Fruit fly (Drosophila melanogaster) whole organism, embryonic: ENCODE results near the gene CG8173.
A peak's percentile ranks its signal among the peaks of the same experiment; 100 is the strongest.

Experiments
- Abd-B ChIP-seq: fragments of 200-800 bp; sonication (Bioruptor generic); optimal IDR thresholded peaks from 2 replicates; lab custom pipeline; 2018; ENCODE audit warnings: missing biosample characterization, mild to moderate bottlenecking, missing genetic modification characterization, moderate library complexity
- B-H1 ChIP-seq: fragments of 200-800 bp; sonication (Bioruptor generic); IDR thresholded peaks from 3 replicates; pipeline ENCODE4 v1.3.6; 2022; ENCODE audit warnings: missing biosample characterization, missing genetic modification characterization
- CG11093 ChIP-seq: fragments of 200-800 bp; sonication (Bioruptor generic); IDR thresholded peaks from 3 replicates; pipeline ENCODE4 v1.3.6; 2022; ENCODE audit warnings: missing biosample characterization, missing genetic modification characterization
- CG12299 ChIP-seq: fragments of 200-800 bp; sonication (Bioruptor generic); optimal IDR thresholded peaks from 2 replicates; lab custom pipeline; 2018; ENCODE audit warnings: missing biosample characterization, mild to moderate bottlenecking, missing genetic modification characterization
- CG13123 ChIP-seq: fragments of 200-800 bp; sonication (Bioruptor generic); optimal IDR thresholded peaks from 2 replicates; lab custom pipeline; 2016; ENCODE audit warnings: missing biosample characterization, missing genetic modification characterization
- CG17361 ChIP-seq: fragments of 200-800 bp; sonication (Bioruptor generic); IDR thresholded peaks from 3 replicates; pipeline ENCODE4 v1.3.6; 2022; ENCODE audit warnings: missing biosample characterization, missing genetic modification characterization
- CG17912 ChIP-seq: fragments of 200-800 bp; sonication (Bioruptor generic); optimal IDR thresholded peaks from 2 replicates; lab custom pipeline; 2018; ENCODE audit warnings: missing biosample characterization, mild to moderate bottlenecking, missing genetic modification characterization
- CG18764 ChIP-seq: fragments of 200-800 bp; sonication (Bioruptor generic); optimal IDR thresholded peaks from 3 replicates; lab custom pipeline; 2016; ENCODE audit warnings: missing biosample characterization, missing genetic modification characterization
- CG2202 ChIP-seq: fragments of 200-800 bp; sonication (Bioruptor generic); optimal IDR thresholded peaks from 2 replicates; lab custom pipeline; 2018; ENCODE audit warnings: missing biosample characterization, mild to moderate bottlenecking, missing genetic modification characterization
- CG2678 ChIP-seq: fragments of 200-800 bp; sonication (Bioruptor generic); optimal IDR thresholded peaks from 3 replicates; lab custom pipeline; 2019; ENCODE audit warnings: missing biosample characterization, mild to moderate bottlenecking, missing genetic modification characterization, moderate library complexity
- CG2712 ChIP-seq: fragments of 200-800 bp; optimal IDR thresholded peaks from 3 replicates; lab custom pipeline; 2019; ENCODE audit warnings: missing biosample characterization, mild to moderate bottlenecking, missing genetic modification characterization, moderate library complexity
- CG30403 ChIP-seq: fragments of 200-800 bp; sonication (Bioruptor generic); optimal IDR thresholded peaks from 3 replicates; lab custom pipeline; 2016; ENCODE audit warnings: missing biosample characterization, missing genetic modification characterization
- CG32767 ChIP-seq: fragments of 200-800 bp; sonication (Bioruptor generic); IDR thresholded peaks from 2 replicates; pipeline ENCODE4 v1.3.6; 2022; ENCODE audit warnings: missing biosample characterization, missing genetic modification characterization
- CG34224 ChIP-seq: fragments of 200-800 bp; sonication (Bioruptor generic); IDR thresholded peaks from 3 replicates; pipeline ENCODE4 v1.3.6; 2022; ENCODE audit warnings: missing biosample characterization, missing genetic modification characterization; ENCODE audit not compliant: partially characterized antibody
- CG3838 ChIP-seq: fragments of 200-800 bp; sonication (Bioruptor generic); optimal IDR thresholded peaks from 3 replicates; lab custom pipeline; 2016; ENCODE audit warnings: missing biosample characterization, missing genetic modification characterization
- CG4730 ChIP-seq: fragments of 200-800 bp; sonication (Bioruptor generic); IDR thresholded peaks from 2 replicates; pipeline ENCODE4 v1.3.6; 2022; ENCODE audit warnings: missing biosample characterization, missing genetic modification characterization
- CG7839 ChIP-seq: fragments of 200-800 bp; sonication (Bioruptor generic); optimal IDR thresholded peaks from 3 replicates; lab custom pipeline; 2018; ENCODE audit warnings: missing biosample characterization, mild to moderate bottlenecking, missing genetic modification characterization, moderate library complexity
- CG8359 ChIP-seq: fragments of 200-800 bp; sonication (Bioruptor generic); optimal IDR thresholded peaks from 2 replicates; lab custom pipeline; 2017; ENCODE audit warnings: missing biosample characterization, mild to moderate bottlenecking, missing genetic modification characterization, borderline replicate concordance
- Chrac-16 ChIP-seq: fragments of 200-800 bp; sonication (Bioruptor generic); optimal IDR thresholded peaks from 3 replicates; lab custom pipeline; 2016; ENCODE audit warnings: missing biosample characterization, missing genetic modification characterization
- D ChIP-seq, 2 experiments: fragments of 200-800 bp in 1 of 2; fragments of >200 bp in 1 of 2; sonication (Bioruptor generic) in 1 of 2; optimal IDR thresholded peaks; 2 replicates in 1 of 2; 3 replicates in 1 of 2; lab custom pipeline; 2017; ENCODE audit warnings: mild to moderate bottlenecking in 1 of 2, missing biosample characterization in 1 of 2, missing genetic modification characterization in 1 of 2, missing genetic modification reagents in 1 of 2
- Ets65A ChIP-seq: fragments of 200-800 bp; sonication (Bioruptor generic); peaks from one replicate; lab custom pipeline; 2016; ENCODE audit warnings: missing biosample characterization, missing genetic modification characterization
- Hey ChIP-seq: fragments of 200-800 bp; sonication (Bioruptor generic); optimal IDR thresholded peaks from 3 replicates; lab custom pipeline; 2018; ENCODE audit warnings: missing biosample characterization, mild to moderate bottlenecking, missing genetic modification characterization
- Hmx ChIP-seq: fragments of 200-800 bp; sonication (Bioruptor generic); optimal IDR thresholded peaks from 2 replicates; lab custom pipeline; 2016; ENCODE audit warnings: missing biosample characterization, missing genetic modification characterization
- Hr51 ChIP-seq, 2 experiments: fragments of 200-800 bp; sonication (Bioruptor generic); optimal IDR thresholded peaks; 2 replicates in 1 of 2; 3 replicates in 1 of 2; lab custom pipeline; 2016 to 2018; ENCODE audit warnings: missing biosample characterization in 2 of 2, missing genetic modification characterization in 2 of 2, mild to moderate bottlenecking in 1 of 2, moderate library complexity in 1 of 2
- Meics ChIP-seq: fragments of 200-800 bp; sonication (Bioruptor generic); optimal IDR thresholded peaks from 2 replicates; lab custom pipeline; 2017; ENCODE audit warnings: missing biosample characterization, mild to moderate bottlenecking, missing genetic modification characterization
- NFAT ChIP-seq: fragments of 200-800 bp; sonication (Bioruptor generic); IDR thresholded peaks from 2 replicates; pipeline ENCODE4 v1.3.6; 2022; ENCODE audit warnings: missing biosample characterization, missing genetic modification characterization
- Nf-YC ChIP-seq: fragments of 200-800 bp; optimal IDR thresholded peaks from 3 replicates; lab custom pipeline; 2019; ENCODE audit warnings: missing biosample characterization, mild to moderate bottlenecking, missing genetic modification characterization, moderate library complexity
- Ravus ChIP-seq: fragments of 200-800 bp; sonication (Bioruptor generic); IDR thresholded peaks from 2 replicates; pipeline ENCODE4 v1.3.6; 2022; ENCODE audit warnings: missing biosample characterization, missing genetic modification characterization
- Trl ChIP-seq, 3 experiments: fragments of >200 bp in 2 of 3; fragments of 200-800 bp in 1 of 3; sonication (Bioruptor generic) in 1 of 3; optimal IDR thresholded peaks; 2 replicates in 1 of 3; 3 replicates in 2 of 3; lab custom pipeline; 2016 to 2017; ENCODE audit warnings: missing biosample characterization in 1 of 3, missing genetic modification characterization in 1 of 3
- ab ChIP-seq: fragments of 200-800 bp; sonication (Bioruptor generic); optimal IDR thresholded peaks from 2 replicates; lab custom pipeline; 2016; ENCODE audit warnings: missing biosample characterization, missing genetic modification characterization
- az2 ChIP-seq: fragments of 200-800 bp; sonication (Bioruptor generic); optimal IDR thresholded peaks from 3 replicates; lab custom pipeline; 2016; ENCODE audit warnings: missing biosample characterization, missing genetic modification characterization
- btn ChIP-seq: fragments of 200-800 bp; sonication (Bioruptor generic); optimal IDR thresholded peaks from 2 replicates; lab custom pipeline; 2016; ENCODE audit warnings: missing biosample characterization, missing genetic modification characterization
- dmrt99B ChIP-seq: fragments of 200-800 bp; sonication (Bioruptor generic); optimal IDR thresholded peaks from 2 replicates; lab custom pipeline; 2018; ENCODE audit warnings: missing biosample characterization, mild to moderate bottlenecking, missing genetic modification characterization, moderate library complexity
- dysf ChIP-seq: fragments of 200-800 bp; sonication (Bioruptor generic); IDR thresholded peaks from 3 replicates; pipeline ENCODE4 v1.3.6; 2022; ENCODE audit warnings: missing biosample characterization, missing genetic modification characterization
- fd64A ChIP-seq: fragments of 200-800 bp; sonication (Bioruptor generic); optimal IDR thresholded peaks from 3 replicates; lab custom pipeline; 2018; ENCODE audit warnings: missing biosample characterization, mild to moderate bottlenecking, missing genetic modification characterization
- kay ChIP-seq: fragments of 200-800 bp; sonication (Bioruptor generic); optimal IDR thresholded peaks from 2 replicates; lab custom pipeline; 2016; ENCODE audit warnings: missing biosample characterization, missing genetic modification characterization
- kni ChIP-seq: fragments of 200-800 bp; sonication (Bioruptor generic); optimal IDR thresholded peaks from 3 replicates; lab custom pipeline; 2017; ENCODE audit warnings: mild to moderate bottlenecking, missing biosample characterization, missing genetic modification reagents, missing genetic modification characterization
- lbe ChIP-seq: fragments of 200-800 bp; sonication (Bioruptor generic); optimal IDR thresholded peaks from 2 replicates; lab custom pipeline; 2016; ENCODE audit warnings: missing biosample characterization, mild to moderate bottlenecking, missing genetic modification characterization
- lmd ChIP-seq: fragments of 200-800 bp; sonication (Bioruptor generic); IDR thresholded peaks from 2 replicates; pipeline ENCODE4 v1.3.6; 2022; ENCODE audit warnings: missing biosample characterization, missing genetic modification characterization
- lola ChIP-seq, 3 experiments: fragments of >200 bp in 2 of 3; fragments of 200-800 bp in 1 of 3; sonication (Bioruptor generic) in 1 of 3; optimal IDR thresholded peaks; 2 replicates each; lab custom pipeline; 2017 to 2019; ENCODE audit warnings: missing biosample characterization in 3 of 3, missing genetic modification characterization in 3 of 3, mild to moderate bottlenecking in 1 of 3, moderate library complexity in 1 of 3
- nom ChIP-seq: fragments of 200-800 bp; sonication (Bioruptor generic); optimal IDR thresholded peaks from 2 replicates; lab custom pipeline; 2017; ENCODE audit warnings: missing biosample characterization, missing genetic modification characterization, mild to moderate bottlenecking, moderate library complexity, missing genetic modification reagents
- otp ChIP-seq: fragments of 200-800 bp; sonication (Bioruptor generic); IDR thresholded peaks from 3 replicates; pipeline ENCODE4, ENCODE4 v1.3.6; 2022; ENCODE audit warnings: missing biosample characterization, missing genetic modification characterization
- ranshi ChIP-seq: fragments of 200-800 bp; sonication (Bioruptor generic); IDR thresholded peaks from 2 replicates; pipeline ENCODE4 v1.3.6; 2022; ENCODE audit warnings: missing biosample characterization, missing genetic modification characterization
- sqz ChIP-seq: fragments of 200-800 bp; sonication (Bioruptor generic); optimal IDR thresholded peaks from 3 replicates; lab custom pipeline; 2018; ENCODE audit warnings: missing biosample characterization, mild to moderate bottlenecking, missing genetic modification characterization
- sug ChIP-seq: fragments of 200-800 bp; optimal IDR thresholded peaks from 2 replicates; lab custom pipeline; 2019; ENCODE audit warnings: missing biosample characterization, mild to moderate bottlenecking, missing genetic modification characterization, moderate library complexity
- tio ChIP-seq: fragments of 200-800 bp; sonication (Bioruptor generic); optimal IDR thresholded peaks from 2 replicates; lab custom pipeline; 2017; ENCODE audit warnings: missing biosample characterization, missing genetic modification characterization, inconsistent platforms
- toy ChIP-seq: fragments of 200-800 bp; sonication (Bioruptor generic); IDR thresholded peaks from 2 replicates; pipeline ENCODE4 v1.3.6; 2022; ENCODE audit warnings: missing biosample characterization, missing genetic modification characterization
- zfh1 ChIP-seq: fragments of 200-800 bp; sonication (Bioruptor generic); IDR thresholded peaks from 3 replicates; pipeline ENCODE4 v1.3.6; 2022; ENCODE audit warnings: missing biosample characterization, missing genetic modification characterization

The CG8173 gene

dm6 chrX:17679642-17680571 lies 29.5 kb downstream of the CG8173 start (continued):
- TF ChIP-seq Ravus = no peak
- 0 out of 3 replicates have a peak, but pooled peaks have one; percentile 27 for TF ChIP-seq dysf
- no peak for TF ChIP-seq kni (GFP tag; lab: Kevin White, UChicago)
- TF ChIP-seq Hey = no peak
- TF ChIP-seq D (optimal IDR thresholded peaks at IDR 0.05; lab: Kevin White, UChicago) = no peak
- no peak for TF ChIP-seq D (GFP tag; optimal IDR thresholded peaks at IDR 0.05; lab: Kevin White, UChicago)
- TF ChIP-seq lbe (GFP tag; lab: Kevin White, UChicago) = no peak
- peak; percentile 8 for TF ChIP-seq Ets65A (GFP tag; lab: Kevin White, UChicago)
- no peak for TF ChIP-seq CG12299 (tag; lab: Kevin White, UChicago)
- TF ChIP-seq Hmx (GFP tag; lab: Kevin White, UChicago) = no peak
- TF ChIP-seq zfh1 = no peak
- TF ChIP-seq CG2202 = no peak
- TF ChIP-seq sqz = no peak
- no peak for TF ChIP-seq fd64A (GFP tag; lab: Kevin White, UChicago)
- no peak for TF ChIP-seq btn
- no peak for TF ChIP-seq CG17912
- TF ChIP-seq CG13123 (GFP tag; lab: Kevin White, UChicago) = no peak
- no peak for TF ChIP-seq az2 (GFP tag; lab: Kevin White, UChicago)
- TF ChIP-seq Hr51 (GFP tag; optimal IDR thresholded peaks at IDR 0.05; lab: Kevin White, UChicago) = peak in 1 of 2 experiments; percentile 39
- TF ChIP-seq Abd-B (GFP tag; lab: Kevin White, UChicago) = no peak
- TF ChIP-seq toy (GFP tag; lab: Robert Waterston, UW) = no peak
- TF ChIP-seq Chrac-16 (GFP tag; lab: Kevin White, UChicago) = no peak
- TF ChIP-seq lmd (GFP tag; lab: Robert Waterston, UW) = no peak
- TF ChIP-seq CG18764 (GFP tag; lab: Kevin White, UChicago) = no peak
- no peak for TF ChIP-seq CG30403 (GFP tag; lab: Kevin White, UChicago)
- no peak for TF ChIP-seq B-H1
- no peak for TF ChIP-seq otp
- peak; percentile 34 for TF ChIP-seq dmrt99B (tag; lab: Kevin White, UChicago)
- peak; percentile 23 for TF ChIP-seq Meics (GFP tag; lab: Kevin White, UChicago)
- TF ChIP-seq CG11093 (GFP tag; lab: Robert Waterston, UW) = no peak
- 0 out of 3 replicates have a peak, but pooled peaks have one; percentile 24 for TF ChIP-seq CG17361 (GFP tag; lab: Robert Waterston, UW)
- TF ChIP-seq CG7839 (tag; lab: Kevin White, UChicago) = peak; percentile 24
- no peak for TF ChIP-seq ab (GFP tag; lab: Kevin White, UChicago)
- no peak for TF ChIP-seq tio
- TF ChIP-seq CG2712 = peak; percentile 5
- peak; percentile 29 for TF ChIP-seq CG2678
- peak; percentile 7 for TF ChIP-seq Nf-YC (tag; lab: Kevin White, UChicago)
- TF ChIP-seq CG32767 (GFP tag; lab: Robert Waterston, UW) = no peak
- no peak for TF ChIP-seq sug (tag; lab: Kevin White, UChicago)
- TF ChIP-seq kay (GFP tag; lab: Kevin White, UChicago) = no peak
- no peak for TF ChIP-seq lola (GFP tag; optimal IDR thresholded peaks at IDR 0.05; lab: Kevin White, UChicago)
- no peak for TF ChIP-seq CG3838 (GFP tag; lab: Kevin White, UChicago)
- no peak for TF ChIP-seq CG34224 (GFP tag; lab: Robert Waterston, UW)
- no peak for TF ChIP-seq ranshi (GFP tag; lab: Robert Waterston, UW)
- no peak for TF ChIP-seq CG4730 (GFP tag; lab: Robert Waterston, UW)
- no peak for TF ChIP-seq NFAT (GFP tag; lab: Robert Waterston, UW)
- TF ChIP-seq CG8359 (GFP tag; lab: Kevin White, UChicago) = no peak
- TF ChIP-seq Trl (optimal IDR thresholded peaks at IDR 0.05; lab: Kevin White, UChicago) = no peak
- TF ChIP-seq Trl (GFP tag; optimal IDR thresholded peaks at IDR 0.05; lab: Kevin White, UChicago) = no peak
- peak; percentile 55 for TF ChIP-seq nom (GFP tag; lab: Kevin White, UChicago)
